Fruit fly (Drosophila melanogaster): ENCODE results near the gene pad.

- TF ChIP-seq CTCF (optimal IDR thresholded peaks at IDR 0.05) = no peak
- TF ChIP-seq CG8478 (optimal IDR thresholded peaks at IDR 0.05) = no peak
These were observed 5.6 kb upstream of the pad start for dm6 chr3R:16336327-16337052.
